Worm (Caenorhabditis elegans) whole organism, L3 larva: ENCODE results near the gene F25B5.3.

Experiments used
- R02D3.7 ChIP-seq: fragments of 150-350 bp; optimal IDR thresholded peaks from 2 replicates; lab custom pipeline; 2014; ENCODE audit warnings: missing biosample characterization, missing genetic modification characterization
- aly-2 ChIP-seq: fragments of 150-350 bp; optimal IDR thresholded peaks from 2 replicates; lab custom pipeline; 2014; ENCODE audit warnings: missing biosample characterization, missing genetic modification characterization
- ceh-82 ChIP-seq: fragments of 150-350 bp; optimal IDR thresholded peaks from 2 replicates; lab custom pipeline; 2014; ENCODE audit warnings: missing biosample characterization, missing genetic modification characterization
- egl-27 ChIP-seq: sonication (generic microtip); optimal IDR thresholded peaks from 4 replicates; lab custom pipeline; 2017; ENCODE audit warnings: missing biosample characterization, missing genetic modification reagents, missing genetic modification characterization
- lin-15B ChIP-seq: fragments of 150-350 bp; optimal IDR thresholded peaks from 2 replicates; lab custom pipeline; 2014; ENCODE audit warnings: missing biosample characterization, missing genetic modification characterization
- lin-39 ChIP-seq: fragments of 150-350 bp; optimal IDR thresholded peaks from 2 replicates; lab custom pipeline; 2018; ENCODE audit warnings: missing biosample characterization, missing genetic modification reagents, missing genetic modification characterization
- nfya-1 ChIP-seq: sonication (generic microtip); optimal IDR thresholded peaks from 2 replicates; lab custom pipeline; 2017; ENCODE audit warnings: missing genetic modification characterization, mild to moderate bottlenecking, missing compliant biosample characterization, antibody characterized with exemption, moderate library complexity; ENCODE audit not compliant: insufficient read depth
- nhr-11 ChIP-seq: fragments of 150-350 bp; optimal IDR thresholded peaks from 2 replicates; lab custom pipeline; 2014; ENCODE audit warnings: missing biosample characterization, missing genetic modification characterization
- nhr-237 ChIP-seq: fragments of 150-350 bp; optimal IDR thresholded peaks from 2 replicates; lab custom pipeline; 2014; ENCODE audit warnings: missing biosample characterization, missing genetic modification characterization
- sea-2 ChIP-seq: fragments of 150-350 bp; sonication (generic microtip); optimal IDR thresholded peaks from 4 replicates; lab custom pipeline; 2014; ENCODE audit warnings: missing biosample characterization, missing genetic modification reagents, missing genetic modification characterization
- snpc-4 ChIP-seq: fragments of 150-350 bp; optimal IDR thresholded peaks from 2 replicates; lab custom pipeline; 2014; ENCODE audit warnings: missing biosample characterization, missing genetic modification characterization
- unc-62 ChIP-seq: fragments of 150-350 bp; sonication (generic microtip); optimal IDR thresholded peaks from 4 replicates; lab custom pipeline; 2014; ENCODE audit warnings: missing biosample characterization, missing genetic modification reagents, missing genetic modification characterization
- ztf-4 ChIP-seq: fragments of 150-350 bp; optimal IDR thresholded peaks from 2 replicates; lab custom pipeline; 2014; ENCODE audit warnings: missing biosample characterization, missing genetic modification characterization

- TF ChIP-seq lin-39 (tag; lab: Kevin White, UChicago) (peak; percentile 96), nhr-11 (tag; lab: Kevin White, UChicago) (no peak), sea-2 (no peak), egl-27 (peak; percentile 73), ztf-4 (tag; lab: Kevin White, UChicago) (peak; percentile 14), ceh-82 (tag; lab: Kevin White, UChicago) (no peak), nfya-1 (tag; lab: Kevin White, UChicago) (peak; percentile 83), aly-2 (no peak), R02D3.7 (tag; lab: Kevin White, UChicago) (no peak), snpc-4 (peak; percentile 40), lin-15B (tag; lab: Kevin White, UChicago) (no peak), nhr-237 (tag; lab: Kevin White, UChicago) (no peak), unc-62 (peak; percentile 93)
These were observed 10.7 kb upstream of the F25B5.3 start for ce11 chrIII:5938013-5938412.
